Fruit fly (Drosophila melanogaster): ENCODE results near the gene wts.
A peak's percentile ranks its signal among the peaks of the same experiment; 100 is the strongest.

The wts gene

DNA sequence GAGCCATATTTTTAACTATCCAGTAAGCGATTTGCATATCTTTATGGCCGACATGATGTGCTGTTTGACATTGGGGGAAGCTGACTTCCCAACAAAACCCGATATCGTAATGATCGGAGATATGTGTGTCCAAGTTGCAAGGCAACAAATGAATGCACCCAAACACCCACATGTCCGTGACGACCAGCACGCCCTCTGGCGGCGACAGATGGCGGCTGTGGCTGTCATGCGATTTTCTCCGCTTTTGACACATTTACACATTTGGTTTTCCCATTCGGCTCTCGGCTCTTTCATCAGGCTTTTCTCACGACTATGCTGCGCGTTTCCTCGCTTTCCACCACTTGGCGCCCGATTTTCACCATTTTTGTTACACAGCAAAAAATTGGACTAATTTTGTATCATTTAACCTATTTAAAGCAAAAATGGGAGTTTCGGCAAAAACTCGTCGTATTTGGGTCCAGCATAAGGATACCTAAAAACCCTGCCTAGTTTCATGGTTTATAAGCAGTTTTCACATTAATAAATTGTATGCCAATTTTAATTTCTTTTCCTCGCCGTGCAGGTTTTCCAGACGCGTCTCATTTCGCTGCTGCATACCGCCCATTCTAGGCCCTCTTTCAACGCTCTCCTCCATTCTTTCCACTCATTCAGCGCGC lies 8.3 kb upstream of the wts start (continued):
- no peak for TF ChIP-seq tll (GFP tag; optimal IDR thresholded peaks at IDR 0.05)
- peak; percentile 18 for TF ChIP-seq PHDP (tag; optimal IDR thresholded peaks at IDR 0.05)
- TF ChIP-seq phol (tag; optimal IDR thresholded peaks at IDR 0.05) = peak; percentile 24
- no peak for TF ChIP-seq CG2116 (GFP tag; optimal IDR thresholded peaks at IDR 0.05)
- TF ChIP-seq CG10431 (GFP tag; optimal IDR thresholded peaks at IDR 0.05) = no peak
- TF ChIP-seq B-H1 (GFP tag; IDR thresholded peaks at IDR 0.05) = no peak; the same call in 2 of the 3 replicates
- no peak for TF ChIP-seq al (GFP tag; IDR thresholded peaks at IDR 0.05)
- no peak for TF ChIP-seq CG13624 (GFP tag; optimal IDR thresholded peaks at IDR 0.05)
- no peak for TF ChIP-seq Ets65A (GFP tag)
- no peak for TF ChIP-seq Dfd (GFP tag; optimal IDR thresholded peaks at IDR 0.05)
- TF ChIP-seq kni (GFP tag; optimal IDR thresholded peaks at IDR 0.05) = no peak
- no peak for TF ChIP-seq fu2 (GFP tag; optimal IDR thresholded peaks at IDR 0.05)
- no peak for TF ChIP-seq CG16815 (GFP tag; optimal IDR thresholded peaks at IDR 0.05)
- TF ChIP-seq CG14710 (tag; optimal IDR thresholded peaks at IDR 0.05) = no peak
- TF ChIP-seq CG7357 (GFP tag; IDR thresholded peaks at IDR 0.05) = peak; percentile 11; the same call in 1 of the 3 replicates
- no peak for TF ChIP-seq MTF-1 (GFP tag; optimal IDR thresholded peaks at IDR 0.05; ENCODE audit: borderline replicate concordance)
- TF ChIP-seq CG15696 (tag; optimal IDR thresholded peaks at IDR 0.05) = no peak
- TF ChIP-seq bbx (GFP tag; IDR thresholded peaks at IDR 0.05; ENCODE audit: partially characterized antibody) = no peak
- TF ChIP-seq pita (GFP tag; optimal IDR thresholded peaks at IDR 0.05) = no peak
- TF ChIP-seq Myb (GFP tag; optimal IDR thresholded peaks at IDR 0.05) = no peak
- TF ChIP-seq z (GFP tag; IDR thresholded peaks at IDR 0.05) = no peak
- no peak for TF ChIP-seq CG7372 (GFP tag; IDR thresholded peaks at IDR 0.05)
- no peak for TF ChIP-seq CG8290 (GFP tag; optimal IDR thresholded peaks at IDR 0.05)
- TF ChIP-seq CG8290 (tag; optimal IDR thresholded peaks at IDR 0.05) = no peak
- TF ChIP-seq Rfx (GFP tag; IDR thresholded peaks at IDR 0.05) = peak; percentile 34; the same call in 1 of the 2 replicates
- no peak for TF ChIP-seq B-H2 (GFP tag; optimal IDR thresholded peaks at IDR 0.05)
- TF ChIP-seq CG13894 (tag; optimal IDR thresholded peaks at IDR 0.05) = no peak
- no peak for TF ChIP-seq ttk (GFP tag; IDR thresholded peaks at IDR 0.05)
- peak; percentile 22 for TF ChIP-seq CG18262 (tag; optimal IDR thresholded peaks at IDR 0.05)
- TF ChIP-seq hth (optimal IDR thresholded peaks at IDR 0.05) = no peak
- TF ChIP-seq pum (GFP tag; optimal IDR thresholded peaks at IDR 0.05) = peak; percentile 21
- no peak for TF ChIP-seq shn (GFP tag; optimal IDR thresholded peaks at IDR 0.05)
- no peak for TF ChIP-seq jing (GFP tag; optimal IDR thresholded peaks at IDR 0.05)
- TF ChIP-seq sisA (GFP tag; IDR thresholded peaks at IDR 0.05) = no peak
- no peak for TF ChIP-seq gfzf (GFP tag; optimal IDR thresholded peaks at IDR 0.05)
- no peak for TF ChIP-seq nerfin-1 (tag; optimal IDR thresholded peaks at IDR 0.05)
- 0 out of 3 replicates have a peak, but pooled peaks have one; percentile 34 for TF ChIP-seq CG3726 (GFP tag; IDR thresholded peaks at IDR 0.05)
- TF ChIP-seq jumu (GFP tag; optimal IDR thresholded peaks at IDR 0.05) = peak; percentile 18
- TF ChIP-seq corto (GFP tag; optimal IDR thresholded peaks at IDR 0.05) = no peak
- TF ChIP-seq Lhr (GFP tag; optimal IDR thresholded peaks at IDR 0.05) = no peak
- no peak for TF ChIP-seq abd-A (tag; optimal IDR thresholded peaks at IDR 0.05)
- no peak for TF ChIP-seq Hand (GFP tag; optimal IDR thresholded peaks at IDR 0.05)
- TF ChIP-seq chif (GFP tag; optimal IDR thresholded peaks at IDR 0.05) = peak in 1 of 2 experiments; percentile 49
- peak; percentile 36 for TF ChIP-seq CG8359 (GFP tag; optimal IDR thresholded peaks at IDR 0.05; ENCODE audit: borderline replicate concordance)
- TF ChIP-seq CG7556 (GFP tag; optimal IDR thresholded peaks at IDR 0.05) = no peak
- TF ChIP-seq Dp (GFP tag; optimal IDR thresholded peaks at IDR 0.05) = no peak
- TF ChIP-seq slou (GFP tag; optimal IDR thresholded peaks at IDR 0.05) = no peak
- TF ChIP-seq fd102C (GFP tag; optimal IDR thresholded peaks at IDR 0.05) = no peak
- peak; percentile 9 for TF ChIP-seq CG2712 (tag; optimal IDR thresholded peaks at IDR 0.05)
- no peak for TF ChIP-seq Trl (optimal IDR thresholded peaks at IDR 0.05)
- TF ChIP-seq Trl (GFP tag; optimal IDR thresholded peaks at IDR 0.05) = no peak

All from whole organism, embryonic.